Worm (Caenorhabditis elegans) whole organism, L2 larva: ENCODE results near the gene sre-32.

Experiments
- ceh-82 ChIP-seq: fragments of 150-350 bp; optimal IDR thresholded peaks from 2 replicates; lab custom pipeline; 2014; ENCODE audit warnings: missing biosample characterization, missing genetic modification characterization
- elt-3 ChIP-seq: sonication (generic microtip); optimal IDR thresholded peaks from 2 replicates; lab custom pipeline; 2017; ENCODE audit warnings: missing biosample characterization, missing genetic modification characterization
- gmeb-1 ChIP-seq: fragments of 150-350 bp; optimal IDR thresholded peaks from 2 replicates; lab custom pipeline; 2014; ENCODE audit warnings: missing biosample characterization, missing genetic modification characterization
- lin-39 ChIP-seq: fragments of 150-350 bp; optimal IDR thresholded peaks from 2 replicates; lab custom pipeline; 2014; ENCODE audit warnings: missing biosample characterization, missing genetic modification reagents, missing genetic modification characterization
- snpc-4 ChIP-seq: fragments of 150-350 bp; optimal IDR thresholded peaks from 2 replicates; lab custom pipeline; 2014; ENCODE audit warnings: missing biosample characterization, missing genetic modification characterization

- TF ChIP-seq snpc-4 (tag; lab: Kevin White, UChicago) (peak; percentile 92), lin-39 (tag; lab: Kevin White, UChicago) (no peak), ceh-82 (tag; lab: Kevin White, UChicago) (no peak), gmeb-1 (tag; lab: Kevin White, UChicago) (peak; percentile 69), elt-3 (tag; lab: Kevin White, UChicago) (no peak)
Measured at ce11 chrII:12494556-12495131, 38.1 kb upstream of the sre-32 start, which contains the start of gene col-85.
